Worm (Caenorhabditis elegans) whole organism, mixed stage, embryonic: ENCODE measurements around the gene fbxb-40.

ENCODE experiments used
- M03D4.4 ChIP-seq: sonication (generic microtip); optimal IDR thresholded peaks from 2 replicates; lab custom pipeline; 2017; ENCODE audit warnings: mild to moderate bottlenecking, missing genetic modification characterization, missing compliant biosample characterization
- bed-3 ChIP-seq: fragments of 200-800 bp; sonication (Bioruptor generic); optimal IDR thresholded peaks from 3 replicates; lab custom pipeline; 2018; ENCODE audit warnings: mild to moderate bottlenecking, missing genetic modification characterization, moderate library complexity, missing compliant biosample characterization
- blmp-1 ChIP-seq: fragments of 150-350 bp; optimal IDR thresholded peaks from 2 replicates; lab custom pipeline; 2014; ENCODE audit warnings: missing biosample characterization, missing genetic modification characterization
- ceh-39 ChIP-seq: fragments of 150-350 bp; optimal IDR thresholded peaks from 2 replicates; lab custom pipeline; 2014; ENCODE audit warnings: missing biosample characterization, missing genetic modification characterization
- ceh-43 ChIP-seq: fragments of 200-800 bp; sonication (Bioruptor generic); optimal IDR thresholded peaks from 2 replicates; lab custom pipeline; 2018; ENCODE audit warnings: mild to moderate bottlenecking, missing genetic modification characterization, moderate library complexity, missing compliant biosample characterization
- ceh-83 ChIP-seq: fragments of 200-800 bp; sonication (Bioruptor generic); optimal IDR thresholded peaks from 2 replicates; lab custom pipeline; 2018; ENCODE audit warnings: mild to moderate bottlenecking, missing genetic modification characterization, missing compliant biosample characterization
- ces-1 ChIP-seq: fragments of 150-350 bp; optimal IDR thresholded peaks from 2 replicates; lab custom pipeline; 2014; ENCODE audit warnings: missing biosample characterization, missing genetic modification reagents, missing genetic modification characterization
- cnd-1 ChIP-seq: fragments of 200-800 bp; sonication (Bioruptor generic); optimal IDR thresholded peaks from 2 replicates; lab custom pipeline; 2018; ENCODE audit warnings: mild to moderate bottlenecking, missing genetic modification characterization, missing compliant biosample characterization
- drap-1 ChIP-seq: fragments of 200-800 bp; sonication (Bioruptor generic); optimal IDR thresholded peaks from 3 replicates; lab custom pipeline; 2018; ENCODE audit warnings: mild to moderate bottlenecking, missing genetic modification characterization, missing compliant biosample characterization
- elt-1 ChIP-seq: sonication (generic microtip); optimal IDR thresholded peaks from 2 replicates; lab custom pipeline; 2017; ENCODE audit warnings: missing genetic modification characterization, mild to moderate bottlenecking, missing compliant biosample characterization, antibody characterized with exemption, moderate library complexity, borderline replicate concordance; ENCODE audit not compliant: insufficient read depth
- elt-3 ChIP-seq: fragments of 150-350 bp; optimal IDR thresholded peaks from 2 replicates; lab custom pipeline; 2014; ENCODE audit warnings: missing biosample characterization, missing genetic modification characterization
- ham-2 ChIP-seq: fragments of 200-800 bp; sonication (Bioruptor generic); optimal IDR thresholded peaks from 2 replicates; lab custom pipeline; 2018; ENCODE audit warnings: mild to moderate bottlenecking, missing genetic modification characterization, missing compliant biosample characterization
- hlh-1 ChIP-seq: fragments of 150-350 bp; optimal IDR thresholded peaks from 2 replicates; lab custom pipeline; 2014; ENCODE audit warnings: missing biosample characterization, missing genetic modification reagents, missing genetic modification characterization
- lin-32 ChIP-seq: fragments of 200-800 bp; sonication (Bioruptor generic); optimal IDR thresholded peaks from 2 replicates; lab custom pipeline; 2018; ENCODE audit warnings: mild to moderate bottlenecking, missing genetic modification characterization, missing compliant biosample characterization
- lsy-2 ChIP-seq: fragments of 150-350 bp; optimal IDR thresholded peaks from 2 replicates; lab custom pipeline; 2014; ENCODE audit warnings: missing biosample characterization, missing genetic modification characterization
- mep-1 ChIP-seq: fragments of 150-350 bp; optimal IDR thresholded peaks from 2 replicates; lab custom pipeline; 2017; ENCODE audit warnings: missing biosample characterization, missing genetic modification reagents, missing genetic modification characterization, inconsistent platforms
- mls-2 ChIP-seq: sonication (generic microtip); optimal IDR thresholded peaks from 2 replicates; lab custom pipeline; 2016; ENCODE audit warnings: mild to moderate bottlenecking, missing genetic modification characterization, moderate library complexity, missing compliant biosample characterization
- nhr-12 ChIP-seq: fragments of 150-350 bp; optimal IDR thresholded peaks from 2 replicates; lab custom pipeline; 2014; ENCODE audit warnings: missing biosample characterization, missing genetic modification characterization
- nhr-2 ChIP-seq: fragments of 150-350 bp; optimal IDR thresholded peaks from 2 replicates; lab custom pipeline; 2014; ENCODE audit warnings: missing biosample characterization, missing genetic modification characterization
- nhr-237 ChIP-seq: fragments of 150-350 bp; optimal IDR thresholded peaks from 2 replicates; lab custom pipeline; 2014; ENCODE audit warnings: missing biosample characterization, missing genetic modification characterization
- nhr-28 ChIP-seq: fragments of 150-350 bp; optimal IDR thresholded peaks from 2 replicates; lab custom pipeline; 2014; ENCODE audit warnings: missing biosample characterization, missing genetic modification characterization
- nhr-76 ChIP-seq: sonication (generic microtip); optimal IDR thresholded peaks from 2 replicates; lab custom pipeline; 2017; ENCODE audit warnings: missing biosample characterization, missing genetic modification characterization
- pha-4 ChIP-seq: fragments of 150-350 bp; optimal IDR thresholded peaks from 2 replicates; lab custom pipeline; 2018; ENCODE audit warnings: missing biosample characterization, missing genetic modification reagents, missing genetic modification characterization
- sem-2 ChIP-seq: fragments of 200-800 bp; sonication (Bioruptor generic); optimal IDR thresholded peaks from 2 replicates; lab custom pipeline; 2018; ENCODE audit warnings: mild to moderate bottlenecking, missing genetic modification characterization, missing compliant biosample characterization
- snpc-4 ChIP-seq: fragments of 150-350 bp; optimal IDR thresholded peaks from 2 replicates; lab custom pipeline; 2014; ENCODE audit warnings: missing biosample characterization, missing genetic modification characterization
- sptf-1 ChIP-seq: sonication (generic microtip); optimal IDR thresholded peaks from 2 replicates; lab custom pipeline; 2017; ENCODE audit warnings: mild to moderate bottlenecking, missing genetic modification characterization, moderate library complexity, missing compliant biosample characterization
- unc-120 ChIP-seq: sonication (generic microtip); optimal IDR thresholded peaks from 2 replicates; lab custom pipeline; 2017; ENCODE audit warnings: missing genetic modification characterization, missing compliant biosample characterization; ENCODE audit not compliant: poor library complexity, severe bottlenecking
- unc-62 ChIP-seq: fragments of 150-350 bp; optimal IDR thresholded peaks from 2 replicates; lab custom pipeline; 2014; ENCODE audit warnings: missing biosample characterization, missing genetic modification reagents, missing genetic modification characterization
- zip-8 ChIP-seq: fragments of 150-350 bp; optimal IDR thresholded peaks from 2 replicates; lab custom pipeline; 2014; ENCODE audit warnings: missing biosample characterization, missing genetic modification characterization
- ztf-11 ChIP-seq: fragments of 150-350 bp; optimal IDR thresholded peaks from 2 replicates; lab custom pipeline; 2014; ENCODE audit warnings: missing biosample characterization, missing genetic modification characterization

fbxb-40 gene

DNA sequence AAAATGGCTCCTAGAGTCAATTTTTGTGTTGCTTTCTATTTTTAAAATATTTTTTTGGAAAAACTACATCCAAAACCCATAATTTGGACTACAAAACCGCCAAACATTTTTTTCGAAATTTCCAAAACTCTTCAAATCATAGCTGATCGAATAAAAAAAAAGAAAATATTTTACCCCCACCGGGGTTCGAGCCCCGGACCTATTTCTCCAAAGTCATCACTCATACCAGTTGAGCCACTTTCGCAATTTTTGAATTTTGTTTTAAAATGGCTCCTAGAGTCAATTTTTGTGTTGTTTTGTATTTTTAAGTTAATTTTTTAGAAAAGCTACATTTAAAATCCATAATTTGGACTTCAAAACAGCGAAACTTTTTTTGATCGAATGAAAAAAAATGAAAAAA is 35.8 kb upstream of the fbxb-40 start:
- TF ChIP-seq unc-120 (no peak), ceh-83 (GFP tag; lab: Kevin White, UChicago) (no peak), elt-1 (tag; lab: Kevin White, UChicago) (no peak), ztf-11 (tag; lab: Kevin White, UChicago) (no peak), pha-4 (no peak), unc-62 (GFP tag; lab: Kevin White, UChicago) (no peak), ceh-39 (tag; lab: Kevin White, UChicago) (no peak), bed-3 (GFP tag; lab: Kevin White, UChicago) (no peak), nhr-28 (tag; lab: Kevin White, UChicago) (no peak)

DNA sequence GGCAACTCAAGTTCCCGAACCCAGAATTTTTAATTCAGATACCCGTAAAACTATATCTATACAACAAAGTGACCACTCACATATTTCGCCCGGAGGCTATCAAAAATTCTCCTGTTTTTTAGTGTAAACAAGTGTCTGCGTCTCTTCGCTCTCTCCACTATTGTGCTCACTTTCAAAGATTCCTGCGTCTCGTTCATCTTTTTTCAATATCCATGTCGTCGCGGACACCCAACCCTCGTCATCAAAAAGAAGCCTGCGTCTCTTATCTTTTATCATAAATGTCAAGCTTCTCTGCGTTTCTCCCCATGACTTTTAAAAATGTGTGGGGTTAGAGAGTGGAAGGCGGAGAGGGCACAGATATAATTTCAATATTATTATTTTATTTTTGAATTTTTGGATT is 35.1 kb upstream of the fbxb-40 start:
- TF ChIP-seq lsy-2 (tag; lab: Kevin White, UChicago), result no peak
- no peak for TF ChIP-seq drap-1 (GFP tag; lab: Kevin White, UChicago)
- peak; percentile 75 for TF ChIP-seq hlh-1 (tag; lab: Kevin White, UChicago)
- peak; percentile 13 for TF ChIP-seq unc-120
- peak; percentile 6 for TF ChIP-seq ces-1 (GFP tag; lab: Kevin White, UChicago)
- TF ChIP-seq unc-62 (GFP tag; lab: Kevin White, UChicago), result peak; percentile 71
- TF ChIP-seq mls-2, result no peak
- TF ChIP-seq sptf-1 (tag; lab: Kevin White, UChicago), result no peak
- no peak for TF ChIP-seq blmp-1 (tag; lab: Kevin White, UChicago)
- TF ChIP-seq snpc-4 (tag; lab: Kevin White, UChicago), result no peak
- no peak for TF ChIP-seq ceh-43 (GFP tag; lab: Kevin White, UChicago)
- TF ChIP-seq nhr-28 (tag; lab: Kevin White, UChicago), result no peak
- no peak for TF ChIP-seq sem-2
- no peak for TF ChIP-seq cnd-1 (tag; lab: Kevin White, UChicago)

DNA sequence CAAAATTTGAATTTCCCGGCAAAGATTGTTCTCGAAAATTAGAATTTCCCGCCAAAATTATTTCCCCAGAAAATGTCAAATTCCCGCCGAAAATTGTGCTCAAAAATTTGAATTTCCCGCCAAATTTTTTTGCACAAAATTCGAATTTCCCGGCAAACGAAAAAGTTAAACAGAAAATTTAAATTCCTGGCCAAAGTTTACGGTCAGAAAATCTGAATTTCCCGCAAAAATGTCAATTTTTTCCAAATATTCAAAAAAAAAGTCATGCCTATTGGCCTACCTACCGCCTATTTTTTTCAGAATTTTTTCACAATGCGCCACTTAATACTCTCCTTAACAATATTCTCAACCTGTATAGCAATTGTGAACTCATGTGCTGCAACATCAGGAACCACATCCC is 33.1 kb upstream of the fbxb-40 start, which contains the start of gene K02E7.1:
Gene K02E7.1 (plus strand): TSS at position 301 of the 400 bp plus-strand sequence.
- no peak for TF ChIP-seq nhr-76 (tag; lab: Kevin White, UChicago)
- TF ChIP-seq ceh-39 (tag; lab: Kevin White, UChicago), result no peak
- no peak for TF ChIP-seq nhr-12 (tag; lab: Kevin White, UChicago)
- no peak for TF ChIP-seq elt-3 (tag; lab: Kevin White, UChicago)

ce11 chrII:1075424-1075823 is 25.7 kb upstream of the fbxb-40 start, which contains the start of gene K02E7.11:
TSS of gene K02E7.11 (minus strand) at chrII:1075524.
- TF ChIP-seq snpc-4 (tag; lab: Kevin White, UChicago) (no peak), zip-8 (no peak), nhr-237 (tag; lab: Kevin White, UChicago) (no peak), sptf-1 (tag; lab: Kevin White, UChicago) (no peak), ceh-39 (tag; lab: Kevin White, UChicago) (no peak), unc-62 (GFP tag; lab: Kevin White, UChicago) (no peak), elt-3 (tag; lab: Kevin White, UChicago) (no peak), mep-1 (no peak), pha-4 (no peak)
- TF ChIP-seq, all 35 proteins: peak for 0

DNA sequence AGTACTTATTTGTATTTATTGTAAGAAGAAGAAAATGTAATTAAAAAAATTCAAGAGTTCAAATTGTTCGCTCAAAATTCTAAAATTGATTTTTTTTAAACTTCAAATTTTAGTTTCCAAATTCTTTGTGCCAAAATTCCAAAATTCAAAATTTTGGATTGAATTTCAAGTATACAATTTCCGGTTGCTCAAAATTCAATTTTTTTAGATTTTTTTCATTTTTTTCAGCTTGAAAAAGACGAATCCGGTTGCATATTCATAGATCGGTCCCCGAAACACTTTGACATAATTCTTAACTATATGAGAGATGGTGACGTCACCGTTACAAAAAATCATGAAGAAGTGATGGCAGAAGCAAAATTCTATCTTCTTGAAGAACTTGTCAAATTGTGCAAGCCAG is 22.4 kb upstream of the fbxb-40 start, which contains the start of gene K02E7.4:
Gene K02E7.4 (plus strand): TSS at position 301 of the 400 bp plus-strand sequence.
- TF ChIP-seq cnd-1 (tag; lab: Kevin White, UChicago) (no peak), ces-1 (GFP tag; lab: Kevin White, UChicago) (no peak), lin-32 (GFP tag; lab: Kevin White, UChicago) (no peak), elt-1 (tag; lab: Kevin White, UChicago) (no peak), elt-3 (tag; lab: Kevin White, UChicago) (no peak), ceh-39 (tag; lab: Kevin White, UChicago) (no peak), M03D4.4 (tag; lab: Kevin White, UChicago) (no peak), mls-2 (no peak), snpc-4 (tag; lab: Kevin White, UChicago) (no peak), ham-2 (GFP tag; lab: Kevin White, UChicago) (no peak), sem-2 (no peak), nhr-2 (tag; lab: Kevin White, UChicago) (no peak), pha-4 (no peak), zip-8 (no peak), drap-1 (GFP tag; lab: Kevin White, UChicago) (no peak)
